Worm (Caenorhabditis elegans) whole organism, young adult: Measurements from ENCODE around the gene F54D12.9.

Experiments used
- F22D6.2 ChIP-seq: sonication (generic microtip); optimal IDR thresholded peaks from 2 replicates; lab custom pipeline; 2016; ENCODE audit warnings: mild to moderate bottlenecking, missing genetic modification characterization, missing compliant biosample characterization
- F33H1.4 ChIP-seq: fragments of 200-800 bp; sonication (Bioruptor generic); IDR thresholded peaks from 2 replicates; pipeline ENCODE4 v1.3.6; 2022; ENCODE audit warnings: missing genetic modification reagents, missing genetic modification characterization, missing compliant biosample characterization
- F49E8.2 ChIP-seq: sonication (generic microtip); optimal IDR thresholded peaks from 3 replicates; lab custom pipeline; 2017; ENCODE audit warnings: missing genetic modification characterization, mild to moderate bottlenecking, missing compliant biosample characterization, antibody characterized with exemption, moderate library complexity; ENCODE audit not compliant: insufficient read depth
- bed-1 ChIP-seq: fragments of 200-800 bp; sonication (Bioruptor generic); IDR thresholded peaks from 2 replicates; pipeline ENCODE4 v1.3.6; 2022; ENCODE audit warnings: missing genetic modification reagents, missing genetic modification characterization, missing compliant biosample characterization
- dpff-1 ChIP-seq: sonication (generic microtip); optimal IDR thresholded peaks from 2 replicates; lab custom pipeline; 2017; ENCODE audit warnings: mild to moderate bottlenecking, missing genetic modification characterization, missing compliant biosample characterization
- ekl-4 ChIP-seq: fragments of 200-800 bp; sonication (Bioruptor generic); IDR thresholded peaks from 2 replicates; pipeline ENCODE4 v1.3.6; 2022; ENCODE audit warnings: missing genetic modification reagents, missing genetic modification characterization, missing compliant biosample characterization
- pha-4 ChIP-seq: fragments of 150-350 bp; sonication (generic microtip); optimal IDR thresholded peaks from 2 replicates; lab custom pipeline; 2014; ENCODE audit warnings: missing biosample characterization, missing genetic modification reagents, missing genetic modification characterization
- sea-2 ChIP-seq: fragments of 200-800 bp; sonication (Bioruptor generic); IDR thresholded peaks from 2 replicates; pipeline ENCODE4 v1.3.6; 2022; ENCODE audit warnings: missing genetic modification characterization, missing compliant biosample characterization

DNA sequence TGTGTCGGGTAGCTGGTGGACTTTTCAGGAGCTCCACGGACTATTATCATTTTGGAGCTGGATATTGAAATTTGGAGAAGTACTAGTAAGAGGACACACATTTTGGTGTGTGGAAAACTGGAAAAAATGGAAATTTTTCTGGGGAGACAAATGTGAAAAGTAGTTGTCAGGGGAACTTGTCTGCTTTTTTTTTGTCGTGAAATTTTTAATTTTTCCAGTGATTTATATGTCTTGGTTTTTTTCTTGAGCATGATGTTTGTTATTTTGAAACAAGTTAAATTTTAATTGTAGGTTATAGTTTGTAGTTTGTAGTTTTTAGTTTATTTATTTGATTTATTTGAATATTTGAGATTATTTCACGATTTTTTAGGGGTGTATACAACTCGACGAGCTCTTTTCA, 3.8 kb upstream of the F54D12.9 start, which contains the start of gene F54D12.7:
- TF ChIP-seq bed-1 (no peak), pha-4 (tag; lab: Kevin White, UChicago) (no peak), F33H1.4 (GFP tag; lab: Robert Waterston, UW) (no peak), sea-2 (GFP tag; lab: Robert Waterston, UW) (no peak), dpff-1 (tag; lab: Kevin White, UChicago) (no peak), F22D6.2 (no peak), F49E8.2 (no peak), ekl-4 (no peak)
